Worm (Caenorhabditis elegans) whole organism, mixed stage, embryonic: ENCODE data around the gene sym-3.

ENCODE experiments used
- M03D4.4 ChIP-seq: sonication (generic microtip); optimal IDR thresholded peaks from 2 replicates; lab custom pipeline; 2017; ENCODE audit warnings: mild to moderate bottlenecking, missing genetic modification characterization, missing compliant biosample characterization
- blmp-1 ChIP-seq: fragments of 150-350 bp; optimal IDR thresholded peaks from 2 replicates; lab custom pipeline; 2014; ENCODE audit warnings: missing biosample characterization, missing genetic modification characterization
- elt-1 ChIP-seq: sonication (generic microtip); optimal IDR thresholded peaks from 2 replicates; lab custom pipeline; 2017; ENCODE audit warnings: missing genetic modification characterization, mild to moderate bottlenecking, missing compliant biosample characterization, antibody characterized with exemption, moderate library complexity, borderline replicate concordance; ENCODE audit not compliant: insufficient read depth
- elt-3 ChIP-seq: fragments of 150-350 bp; optimal IDR thresholded peaks from 2 replicates; lab custom pipeline; 2014; ENCODE audit warnings: missing biosample characterization, missing genetic modification characterization
- flh-1 ChIP-seq: fragments of 200-800 bp; sonication (Bioruptor generic); optimal IDR thresholded peaks from 2 replicates; lab custom pipeline; 2018; ENCODE audit warnings: mild to moderate bottlenecking, missing genetic modification characterization, moderate library complexity, missing compliant biosample characterization
- nhr-12 ChIP-seq: fragments of 150-350 bp; optimal IDR thresholded peaks from 2 replicates; lab custom pipeline; 2014; ENCODE audit warnings: missing biosample characterization, missing genetic modification characterization
- nhr-2 ChIP-seq: fragments of 150-350 bp; optimal IDR thresholded peaks from 2 replicates; lab custom pipeline; 2014; ENCODE audit warnings: missing biosample characterization, missing genetic modification characterization
- nhr-237 ChIP-seq: fragments of 150-350 bp; optimal IDR thresholded peaks from 2 replicates; lab custom pipeline; 2014; ENCODE audit warnings: missing biosample characterization, missing genetic modification characterization
- nhr-28 ChIP-seq: fragments of 150-350 bp; optimal IDR thresholded peaks from 2 replicates; lab custom pipeline; 2014; ENCODE audit warnings: missing biosample characterization, missing genetic modification characterization
- nhr-76 ChIP-seq: sonication (generic microtip); optimal IDR thresholded peaks from 2 replicates; lab custom pipeline; 2017; ENCODE audit warnings: missing biosample characterization, missing genetic modification characterization
- pha-4 ChIP-seq: fragments of 150-350 bp; optimal IDR thresholded peaks from 2 replicates; lab custom pipeline; 2018; ENCODE audit warnings: missing biosample characterization, missing genetic modification reagents, missing genetic modification characterization
- sem-2 ChIP-seq: fragments of 200-800 bp; sonication (Bioruptor generic); optimal IDR thresholded peaks from 2 replicates; lab custom pipeline; 2018; ENCODE audit warnings: mild to moderate bottlenecking, missing genetic modification characterization, missing compliant biosample characterization
- snpc-4 ChIP-seq: fragments of 150-350 bp; optimal IDR thresholded peaks from 2 replicates; lab custom pipeline; 2014; ENCODE audit warnings: missing biosample characterization, missing genetic modification characterization

DNA sequence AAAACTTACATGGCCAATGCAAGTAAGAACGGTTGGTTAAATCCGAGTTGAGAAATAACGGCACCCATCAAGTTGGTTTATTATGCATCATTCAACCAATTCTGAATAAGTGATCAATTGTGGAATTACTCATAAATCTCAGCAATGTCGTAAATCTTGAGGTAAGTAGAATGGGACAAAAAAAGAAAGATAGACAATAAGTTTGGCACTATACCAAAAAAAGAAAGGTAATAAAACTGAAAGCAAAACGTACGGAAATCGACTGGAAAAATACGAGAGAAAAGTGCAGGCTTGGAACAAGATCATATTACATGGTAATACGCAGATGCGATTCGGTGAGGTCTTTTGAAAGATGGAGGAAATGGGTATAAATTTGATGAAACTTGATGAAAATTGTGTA, 25.1 kb downstream of the sym-3 start, which contains the start of gene F46G11.4:
- TF ChIP-seq flh-1 (GFP tag; lab: Kevin White, UChicago) (no peak), elt-3 (tag; lab: Kevin White, UChicago) (no peak), snpc-4 (tag; lab: Kevin White, UChicago) (no peak), nhr-76 (tag; lab: Kevin White, UChicago) (no peak), nhr-237 (tag; lab: Kevin White, UChicago) (no peak), pha-4 (tag; lab: Kevin White, UChicago) (no peak), nhr-28 (tag; lab: Kevin White, UChicago) (no peak), sem-2 (GFP tag; lab: Kevin White, UChicago) (no peak), blmp-1 (tag; lab: Kevin White, UChicago) (no peak), M03D4.4 (tag; lab: Kevin White, UChicago) (no peak), elt-1 (tag; lab: Kevin White, UChicago) (no peak), nhr-2 (tag; lab: Kevin White, UChicago) (no peak), nhr-12 (tag; lab: Kevin White, UChicago) (no peak)
